Worm (Caenorhabditis elegans) whole organism, L4 larva: ENCODE measurements around the gene F54E12.2.

ENCODE experiments used
- F26F4.8 ChIP-seq: fragments of 200-800 bp; sonication (Bioruptor generic); conservative IDR thresholded peaks from 2 replicates; pipeline ENCODE4 v1.3.6; 2022; ENCODE audit warnings: missing genetic modification characterization, missing compliant biosample characterization
- F44E2.7 ChIP-seq: fragments of 200-800 bp; sonication (Bioruptor generic); IDR thresholded peaks from 2 replicates; pipeline ENCODE4 v2.1.2; 2022; ENCODE audit warnings: missing genetic modification characterization, missing compliant biosample characterization
- F49E8.2 ChIP-seq: sonication (generic microtip); optimal IDR thresholded peaks from 2 replicates; lab custom pipeline; 2016; ENCODE audit warnings: missing compliant biosample characterization, mild to moderate bottlenecking, missing genetic modification characterization, borderline replicate concordance
- T26A8.4 ChIP-seq: fragments of 200-800 bp; sonication (Bioruptor generic); IDR thresholded peaks from 2 replicates; pipeline ENCODE4 v1.3.6; 2022; ENCODE audit warnings: missing genetic modification characterization, missing compliant biosample characterization
- Y105C5A.15 ChIP-seq: fragments of 200-800 bp; sonication (Bioruptor generic); IDR thresholded peaks from 2 replicates; pipeline ENCODE4 v1.3.6; 2022; ENCODE audit warnings: missing genetic modification characterization, missing compliant biosample characterization
- Y48G9A.11 ChIP-seq: fragments of 200-800 bp; sonication (Bioruptor generic); IDR thresholded peaks from 2 replicates; pipeline ENCODE4 v1.3.6; 2022; ENCODE audit warnings: missing genetic modification reagents, missing genetic modification characterization, missing compliant biosample characterization
- Y5F2A.4 ChIP-seq: fragments of 200-800 bp; sonication (Bioruptor generic); optimal IDR thresholded peaks from 2 replicates; lab custom pipeline; 2018; ENCODE audit warnings: mild to moderate bottlenecking, missing genetic modification characterization, missing compliant biosample characterization
- ZK546.5 ChIP-seq, 2 experiments: sonication (generic microtip); optimal IDR thresholded peaks; 2 replicates each; lab custom pipeline; 2017; ENCODE audit warnings: missing biosample characterization in 2 of 2, missing genetic modification characterization in 2 of 2
- aha-1 ChIP-seq: fragments of 150-350 bp; peaks from one replicate; lab custom pipeline; 2014; ENCODE audit warnings: missing biosample characterization, missing genetic modification characterization
- aly-2 ChIP-seq: sonication (generic microtip); optimal IDR thresholded peaks from 2 replicates; lab custom pipeline; 2018; ENCODE audit warnings: missing biosample characterization, missing genetic modification characterization
- ama-1 ChIP-seq: fragments of 150-350 bp; optimal IDR thresholded peaks from 2 replicates; lab custom pipeline; 2014; ENCODE audit warnings: inconsistent platforms, mixed read lengths
- arid-1 ChIP-seq: fragments of 200-800 bp; sonication (Bioruptor generic); conservative IDR thresholded peaks from 2 replicates; pipeline ENCODE4 v1.3.6; 2022; ENCODE audit warnings: missing genetic modification reagents, missing genetic modification characterization, missing compliant biosample characterization
- ceh-62 ChIP-seq: sonication (generic microtip); optimal IDR thresholded peaks from 2 replicates; lab custom pipeline; 2017; ENCODE audit warnings: missing biosample characterization, missing genetic modification characterization
- ceh-82 ChIP-seq: sonication (generic microtip); optimal IDR thresholded peaks from 2 replicates; lab custom pipeline; 2017; ENCODE audit warnings: missing biosample characterization, missing genetic modification characterization
- daf-16 ChIP-seq, 3 experiments: sonication (generic microtip); optimal IDR thresholded peaks; 2 replicates each; lab custom pipeline; 2016 to 2017; ENCODE audit warnings: missing genetic modification characterization in 3 of 3, missing genetic modification reagents in 3 of 3, mild to moderate bottlenecking in 2 of 3, missing compliant biosample characterization in 2 of 3, missing biosample characterization in 1 of 3, moderate library complexity in 1 of 3
- daf-8 ChIP-seq: fragments of 200-800 bp; sonication (Bioruptor generic); IDR thresholded peaks from 2 replicates; pipeline ENCODE4 v1.3.6; 2022; ENCODE audit warnings: missing genetic modification characterization, missing compliant biosample characterization
- dmd-6 ChIP-seq: fragments of 200-800 bp; sonication (Bioruptor generic); IDR thresholded peaks from 2 replicates; pipeline ENCODE4 v1.3.6; 2022; ENCODE audit warnings: missing genetic modification reagents, missing genetic modification characterization, missing compliant biosample characterization
- dmd-9 ChIP-seq: fragments of 200-800 bp; sonication (Bioruptor generic); IDR thresholded peaks from 2 replicates; pipeline ENCODE4 v1.3.6; 2022; ENCODE audit warnings: missing genetic modification reagents, missing genetic modification characterization, missing compliant biosample characterization
- dpl-1 ChIP-seq: fragments of 150-350 bp; optimal IDR thresholded peaks from 2 replicates; lab custom pipeline; 2014; ENCODE audit warnings: missing biosample characterization, missing genetic modification reagents, missing genetic modification characterization
- duxl-1 ChIP-seq: sonication (generic microtip); optimal IDR thresholded peaks from 2 replicates; lab custom pipeline; 2016; ENCODE audit warnings: mild to moderate bottlenecking, missing genetic modification characterization, moderate library complexity, missing compliant biosample characterization; ENCODE audit not compliant: poor library complexity
- dve-1 ChIP-seq: sonication (generic microtip); optimal IDR thresholded peaks from 2 replicates; lab custom pipeline; 2017; ENCODE audit warnings: antibody characterized with exemption, mild to moderate bottlenecking, missing genetic modification characterization, missing compliant biosample characterization; ENCODE audit not compliant: insufficient read depth
- egl-27 ChIP-seq: sonication (generic microtip); optimal IDR thresholded peaks from 3 replicates; lab custom pipeline; 2017; ENCODE audit warnings: missing biosample characterization, missing genetic modification reagents, missing genetic modification characterization
- egl-43 ChIP-seq: fragments of 200-800 bp; sonication (Bioruptor generic); IDR thresholded peaks from 2 replicates; pipeline ENCODE4 v1.3.6; 2022; ENCODE audit warnings: missing genetic modification reagents, missing genetic modification characterization, missing compliant biosample characterization
- fos-1 ChIP-seq: fragments of 150-350 bp; optimal IDR thresholded peaks from 2 replicates; lab custom pipeline; 2014; ENCODE audit warnings: missing biosample characterization, missing genetic modification characterization
- hlh-30 ChIP-seq: sonication (generic microtip); optimal IDR thresholded peaks from 2 replicates; lab custom pipeline; 2017; ENCODE audit warnings: antibody characterized with exemption, mild to moderate bottlenecking, missing genetic modification characterization, missing compliant biosample characterization; ENCODE audit not compliant: insufficient read depth
- jun-1 ChIP-seq: fragments of 150-350 bp; optimal IDR thresholded peaks from 2 replicates; lab custom pipeline; 2014; ENCODE audit warnings: missing biosample characterization, missing genetic modification reagents, missing genetic modification characterization
- lim-7 ChIP-seq: fragments of 200-800 bp; sonication (Bioruptor generic); IDR thresholded peaks from 2 replicates; pipeline ENCODE4 v1.3.6; 2022; ENCODE audit warnings: missing genetic modification characterization, missing compliant biosample characterization
- lin-38 ChIP-seq: fragments of 200-800 bp; sonication (Bioruptor generic); IDR thresholded peaks from 2 replicates; pipeline ENCODE4 v1.3.6; 2022; ENCODE audit warnings: missing genetic modification reagents, missing genetic modification characterization, missing compliant biosample characterization
- lir-3 ChIP-seq: sonication (generic microtip); optimal IDR thresholded peaks from 2 replicates; lab custom pipeline; 2016; ENCODE audit warnings: mild to moderate bottlenecking, missing genetic modification characterization, missing compliant biosample characterization
- mdl-1 ChIP-seq, 2 experiments: fragments of 150-350 bp in 1 of 2; sonication (generic microtip) in 1 of 2; optimal IDR thresholded peaks; 2 replicates each; lab custom pipeline; 2014 to 2017; ENCODE audit warnings: missing biosample characterization in 2 of 2, missing genetic modification characterization in 2 of 2
- nhr-111 ChIP-seq: fragments of 200-800 bp; sonication (Bioruptor generic); optimal IDR thresholded peaks from 2 replicates; lab custom pipeline; 2018; ENCODE audit warnings: mild to moderate bottlenecking, missing genetic modification characterization, missing compliant biosample characterization
- nhr-237 ChIP-seq: sonication (generic microtip); optimal IDR thresholded peaks from 2 replicates; lab custom pipeline; 2017; ENCODE audit warnings: missing biosample characterization, missing genetic modification characterization
- pha-4 ChIP-seq, 2 experiments: fragments of 150-350 bp in 1 of 2; fragments of 200-800 bp in 1 of 2; sonication (Bioruptor generic) in 1 of 2; IDR thresholded peaks in 1 of 2; optimal IDR thresholded peaks in 1 of 2; 2 replicates each; pipeline versions ENCODE4 v1.3.6 to Lab custom; 2014 to 2022; ENCODE audit warnings: missing genetic modification characterization in 2 of 2, missing genetic modification reagents in 2 of 2, missing biosample characterization in 1 of 2, missing compliant biosample characterization in 1 of 2
- php-3 ChIP-seq: fragments of 200-800 bp; sonication (Bioruptor generic); IDR thresholded peaks from 2 replicates; pipeline ENCODE4 v1.3.6; 2022; ENCODE audit warnings: missing genetic modification reagents, missing genetic modification characterization, missing compliant biosample characterization
- snpc-1.2 ChIP-seq: fragments of 200-800 bp; sonication (Bioruptor generic); IDR thresholded peaks from 2 replicates; pipeline ENCODE4 v1.3.6; 2022; ENCODE audit warnings: missing genetic modification reagents, missing genetic modification characterization, missing compliant biosample characterization
- spr-3 ChIP-seq: fragments of 200-800 bp; sonication (Bioruptor generic); optimal IDR thresholded peaks from 2 replicates; lab custom pipeline; 2018; ENCODE audit warnings: mild to moderate bottlenecking, missing genetic modification characterization, missing compliant biosample characterization
- tra-1 ChIP-seq: fragments of 200-800 bp; sonication (Bioruptor generic); IDR thresholded peaks from 2 replicates; pipeline ENCODE4 v1.3.6; 2022; ENCODE audit warnings: missing genetic modification reagents, missing genetic modification characterization, missing compliant biosample characterization
- unc-130 ChIP-seq: sonication (generic microtip); optimal IDR thresholded peaks from 2 replicates; lab custom pipeline; 2016; ENCODE audit warnings: missing genetic modification reagents, missing genetic modification characterization, missing compliant biosample characterization
- unc-39 ChIP-seq: sonication (generic microtip); optimal IDR thresholded peaks from 2 replicates; lab custom pipeline; 2017; ENCODE audit warnings: missing biosample characterization, missing genetic modification characterization
- unc-62 ChIP-seq, 3 experiments: fragments of 150-350 bp in 1 of 3; sonication (generic microtip); optimal IDR thresholded peaks in 2 of 3; peaks in 1 of 3; 1 replicate in 1 of 3; 2 replicates in 2 of 3; lab custom pipeline; 2014 to 2017; ENCODE audit warnings: missing biosample characterization in 3 of 3, missing genetic modification characterization in 3 of 3, missing genetic modification reagents in 3 of 3, missing genotype in 1 of 3
- vab-7 ChIP-seq: fragments of 200-800 bp; sonication (Bioruptor generic); IDR thresholded peaks from 2 replicates; pipeline ENCODE4 v1.3.6; 2022; ENCODE audit warnings: missing genetic modification reagents, missing genetic modification characterization, missing compliant biosample characterization
- zfp-2 ChIP-seq: sonication (generic microtip); optimal IDR thresholded peaks from 2 replicates; lab custom pipeline; 2016; ENCODE audit warnings: mild to moderate bottlenecking, missing genetic modification characterization, missing compliant biosample characterization
- zfp-3 ChIP-seq: fragments of 200-800 bp; sonication (Bioruptor generic); conservative IDR thresholded peaks from 2 replicates; pipeline ENCODE4 v1.3.6; 2022; ENCODE audit warnings: missing genetic modification reagents, missing genetic modification characterization, missing compliant biosample characterization
- zip-2 ChIP-seq: fragments of 150-350 bp; optimal IDR thresholded peaks from 2 replicates; lab custom pipeline; 2014; ENCODE audit warnings: missing biosample characterization, missing genetic modification characterization

The F54E12.2 gene

ce11 chrIV:11326939-11327565 lies 9.9 kb downstream of the F54E12.2 start, which contains the start of gene B0035.21:
Gene B0035.21, plus strand, starts transcription at chrIV:11327260.
- TF ChIP-seq zip-2 (tag; lab: Kevin White, UChicago) = no peak
- TF ChIP-seq F26F4.8 (GFP tag; lab: Robert Waterston, UW) = 0 out of 2 replicates have a peak, but pooled peaks have one; percentile 48
- TF ChIP-seq pha-4 (GFP tag; IDR thresholded peaks at IDR 0.05; lab: Robert Waterston, UW) = 0 out of 2 replicates have a peak, but pooled peaks have one; percentile 32
- TF ChIP-seq pha-4 (tag; optimal IDR thresholded peaks at IDR 0.05; lab: Kevin White, UChicago) = no peak
- no peak for TF ChIP-seq spr-3
- 0 out of 2 replicates have a peak, but pooled peaks have one; percentile 17 for TF ChIP-seq T26A8.4
- TF ChIP-seq dpl-1 (GFP tag; lab: Kevin White, UChicago) = no peak
- peak; percentile 4 for TF ChIP-seq dve-1 (tag; lab: Kevin White, UChicago)
- no peak for TF ChIP-seq aly-2
- 0 out of 2 replicates have a peak, but pooled peaks have one; percentile 17 for TF ChIP-seq zfp-3
- no peak for TF ChIP-seq F44E2.7 (GFP tag; lab: Robert Waterston, UW)
- peak; percentile 46 for TF ChIP-seq lin-38 (GFP tag; lab: Robert Waterston, UW)
- 0 out of 2 replicates have a peak, but pooled peaks have one; percentile 34 for TF ChIP-seq Y105C5A.15 (GFP tag; lab: Robert Waterston, UW)
- TF ChIP-seq egl-27 (tag; lab: Kevin White, UChicago) = no peak
- no peak for TF ChIP-seq vab-7 (GFP tag; lab: Robert Waterston, UW)
- no peak for TF ChIP-seq zfp-2
- TF ChIP-seq, all 104 proteins: peak for 7

- TF ChIP-seq lim-7 (peak; percentile 56; the same call in 1 of the 2 replicates), lin-38 (GFP tag; lab: Robert Waterston, UW) (peak; percentile 39; the same call in 1 of the 2 replicates)
These were observed 12.2 kb downstream of the F54E12.2 start, which contains the start of gene his-48 for ce11 chrIV:11324741-11325140. Gene his-48, plus strand, starts transcription at chrIV:11324745.

- TF ChIP-seq Y48G9A.11 (GFP tag; lab: Robert Waterston, UW) = no peak
- no peak for TF ChIP-seq daf-16 (GFP tag; optimal IDR thresholded peaks at IDR 0.05; lab: Kevin White, UChicago)
- TF ChIP-seq daf-16 (tag; optimal IDR thresholded peaks at IDR 0.05; lab: Kevin White, UChicago) = no peak
- TF ChIP-seq nhr-237 (tag; lab: Kevin White, UChicago) = no peak
- TF ChIP-seq daf-8 (GFP tag; lab: Robert Waterston, UW) = no peak
- no peak for TF ChIP-seq hlh-30 (tag; lab: Kevin White, UChicago)
- no peak for TF ChIP-seq ceh-82 (tag; lab: Kevin White, UChicago)
- TF ChIP-seq egl-27 (tag; lab: Kevin White, UChicago) = no peak
- no peak for TF ChIP-seq mdl-1 (tag; optimal IDR thresholded peaks at IDR 0.05; lab: Kevin White, UChicago)
- TF ChIP-seq ama-1 (lab: Kevin White, UChicago) = no peak
- no peak for TF ChIP-seq nhr-111 (GFP tag; lab: Kevin White, UChicago)
- no peak for TF ChIP-seq ZK546.5 (tag; optimal IDR thresholded peaks at IDR 0.05; lab: Kevin White, UChicago)
- TF ChIP-seq spr-3 = no peak
- 0 out of 2 replicates have a peak, but pooled peaks have one; percentile 41 for TF ChIP-seq arid-1 (GFP tag; lab: Robert Waterston, UW)
- no peak for TF ChIP-seq php-3 (GFP tag; lab: Robert Waterston, UW)
- no peak for TF ChIP-seq dmd-6
- peak; percentile 64; the same call in 1 of the 2 replicates for TF ChIP-seq F26F4.8 (GFP tag; lab: Robert Waterston, UW)
- no peak for TF ChIP-seq tra-1 (GFP tag; lab: Robert Waterston, UW)
- no peak for TF ChIP-seq unc-39 (tag; lab: Kevin White, UChicago)
- peak; percentile 51 for TF ChIP-seq aha-1 (tag; lab: Kevin White, UChicago)
- TF ChIP-seq unc-62 (GFP tag; optimal IDR thresholded peaks at IDR 0.05 in 1 of 2; lab: Kevin White, UChicago) = no peak
- no peak for TF ChIP-seq unc-62 (tag; optimal IDR thresholded peaks at IDR 0.05; lab: Kevin White, UChicago)
- TF ChIP-seq egl-43 (GFP tag; lab: Robert Waterston, UW) = no peak
- peak; percentile 62 for TF ChIP-seq lin-38 (GFP tag; lab: Robert Waterston, UW)
- TF ChIP-seq fos-1 (tag; lab: Kevin White, UChicago) = no peak
- TF ChIP-seq dmd-9 (GFP tag; lab: Robert Waterston, UW) = no peak
- TF ChIP-seq duxl-1 (tag; lab: Kevin White, UChicago) = no peak
- TF ChIP-seq F44E2.7 (GFP tag; lab: Robert Waterston, UW) = no peak
- no peak for TF ChIP-seq lir-3 (tag; lab: Kevin White, UChicago)
- no peak for TF ChIP-seq F49E8.2 (tag; lab: Kevin White, UChicago)
- TF ChIP-seq unc-130 (GFP tag; lab: Kevin White, UChicago) = no peak
- TF ChIP-seq jun-1 (tag; lab: Kevin White, UChicago) = no peak
- TF ChIP-seq ceh-62 (tag; lab: Kevin White, UChicago) = no peak
- no peak for TF ChIP-seq Y5F2A.4 (GFP tag; lab: Kevin White, UChicago)
- TF ChIP-seq snpc-1.2 (GFP tag; lab: Robert Waterston, UW) = peak; percentile 48; the same call in 1 of the 2 replicates
These were observed 13.3 kb downstream of the F54E12.2 start for ce11 chrIV:11323666-11324065.
